Fruit fly (Drosophila melanogaster) whole organism, embryonic: ENCODE data around the gene ham.
A peak's percentile ranks its signal among the peaks of the same experiment; 100 is the strongest.

ENCODE experiments used
- CG10274 ChIP-seq: fragments of 200-800 bp; sonication (Bioruptor generic); optimal IDR thresholded peaks from 3 replicates; lab custom pipeline; 2017; ENCODE audit warnings: missing biosample characterization, mild to moderate bottlenecking, missing genetic modification characterization
- CG10462 ChIP-seq: fragments of 200-800 bp; sonication (Bioruptor generic); optimal IDR thresholded peaks from 2 replicates; lab custom pipeline; 2016; ENCODE audit warnings: missing biosample characterization, missing genetic modification characterization
- CG13296 ChIP-seq: fragments of 200-800 bp; sonication (Bioruptor generic); optimal IDR thresholded peaks from 3 replicates; lab custom pipeline; 2018; ENCODE audit warnings: missing biosample characterization, mild to moderate bottlenecking, missing genetic modification characterization
- CG14860 ChIP-seq: fragments of 200-800 bp; sonication (Bioruptor generic); IDR thresholded peaks from 3 replicates; pipeline ENCODE4 v1.3.6; 2022; ENCODE audit warnings: missing biosample characterization, missing genetic modification characterization; ENCODE audit not compliant: partially characterized antibody
- CG17612 ChIP-seq: fragments of 200-800 bp; sonication (Bioruptor generic); IDR thresholded peaks from 2 replicates; pipeline ENCODE4 v1.3.6; 2022; ENCODE audit warnings: missing biosample characterization, missing genetic modification characterization
- CG30020 ChIP-seq: fragments of 200-800 bp; optimal IDR thresholded peaks from 2 replicates; lab custom pipeline; 2019; ENCODE audit warnings: missing biosample characterization, mild to moderate bottlenecking, missing genetic modification characterization, moderate library complexity
- CG3065 ChIP-seq: fragments of 200-800 bp; sonication (Bioruptor generic); optimal IDR thresholded peaks from 2 replicates; lab custom pipeline; 2016; ENCODE audit warnings: missing biosample characterization, missing genetic modification characterization
- CG3847 ChIP-seq: fragments of 200-800 bp; sonication (Bioruptor generic); IDR thresholded peaks from 2 replicates; pipeline ENCODE4 v1.3.6; 2022; ENCODE audit warnings: missing biosample characterization, missing genetic modification characterization
- CG4282 ChIP-seq: fragments of 200-800 bp; sonication (Bioruptor generic); optimal IDR thresholded peaks from 2 replicates; lab custom pipeline; 2016; ENCODE audit warnings: missing biosample characterization, missing genetic modification characterization
- CG5180 ChIP-seq: fragments of 200-800 bp; sonication (Bioruptor generic); optimal IDR thresholded peaks from 3 replicates; lab custom pipeline; 2017; ENCODE audit warnings: missing biosample characterization, missing genetic modification characterization, mild to moderate bottlenecking, moderate library complexity, missing genetic modification reagents
- CG5953 ChIP-seq: fragments of 200-800 bp; sonication (Bioruptor generic); IDR thresholded peaks from 2 replicates; pipeline ENCODE4 v1.3.6; 2022; ENCODE audit warnings: missing biosample characterization, missing genetic modification characterization
- CG6254 ChIP-seq: fragments of 200-800 bp; sonication (Bioruptor generic); optimal IDR thresholded peaks from 3 replicates; lab custom pipeline; 2017; ENCODE audit warnings: mild to moderate bottlenecking, missing biosample characterization, missing genetic modification reagents, missing genetic modification characterization
- CG6813 ChIP-seq: fragments of 200-800 bp; sonication (Bioruptor generic); optimal IDR thresholded peaks from 2 replicates; lab custom pipeline; 2017; ENCODE audit warnings: missing biosample characterization, missing genetic modification characterization, mild to moderate bottlenecking, moderate library complexity, missing genetic modification reagents
- CG8359 ChIP-seq: fragments of 200-800 bp; sonication (Bioruptor generic); optimal IDR thresholded peaks from 2 replicates; lab custom pipeline; 2017; ENCODE audit warnings: missing biosample characterization, mild to moderate bottlenecking, missing genetic modification characterization, borderline replicate concordance
- CG9797 ChIP-seq: fragments of 200-800 bp; sonication (Bioruptor generic); optimal IDR thresholded peaks from 3 replicates; lab custom pipeline; 2018; ENCODE audit warnings: missing biosample characterization, mild to moderate bottlenecking, missing genetic modification characterization
- Ets97D ChIP-seq: fragments of 200-800 bp; sonication (Bioruptor generic); optimal IDR thresholded peaks from 3 replicates; lab custom pipeline; 2016; ENCODE audit warnings: missing biosample characterization, missing genetic modification characterization
- HLH4C ChIP-seq: fragments of 200-800 bp; sonication (Bioruptor generic); IDR thresholded peaks from 3 replicates; pipeline ENCODE4 v1.3.6; 2022; ENCODE audit warnings: missing biosample characterization, missing genetic modification characterization; ENCODE audit not compliant: partially characterized antibody
- HLH54F ChIP-seq: fragments of 200-800 bp; sonication (Bioruptor generic); optimal IDR thresholded peaks from 3 replicates; lab custom pipeline; 2016; ENCODE audit warnings: missing biosample characterization, missing genetic modification characterization
- HmgZ ChIP-seq: fragments of 200-800 bp; sonication (Bioruptor generic); optimal IDR thresholded peaks from 2 replicates; lab custom pipeline; 2018; ENCODE audit warnings: missing biosample characterization, mild to moderate bottlenecking, missing genetic modification characterization
- Hsf ChIP-seq: fragments of 200-800 bp; sonication (Bioruptor generic); optimal IDR thresholded peaks from 3 replicates; lab custom pipeline; 2016; ENCODE audit warnings: missing biosample characterization, missing genetic modification characterization
- Jarid2 ChIP-seq: fragments of 200-800 bp; sonication (Bioruptor generic); optimal IDR thresholded peaks from 3 replicates; lab custom pipeline; 2017; ENCODE audit warnings: mild to moderate bottlenecking, missing biosample characterization, missing genetic modification reagents, missing genetic modification characterization
- Mes4 ChIP-seq: fragments of 200-800 bp; sonication (Bioruptor generic); optimal IDR thresholded peaks from 2 replicates; lab custom pipeline; 2016; ENCODE audit warnings: missing biosample characterization, missing genetic modification characterization
- Oli ChIP-seq: fragments of 200-800 bp; sonication (Bioruptor generic); optimal IDR thresholded peaks from 2 replicates; lab custom pipeline; 2018; ENCODE audit warnings: missing biosample characterization, mild to moderate bottlenecking, missing genetic modification characterization, moderate library complexity
- Opbp ChIP-seq: fragments of 200-800 bp; sonication (Bioruptor generic); IDR thresholded peaks from 3 replicates; pipeline ENCODE4 v1.3.6; 2022; ENCODE audit warnings: missing biosample characterization, missing genetic modification characterization; ENCODE audit not compliant: partially characterized antibody
- Poxn ChIP-seq: fragments of 200-800 bp; sonication (Bioruptor generic); IDR thresholded peaks from 2 replicates; pipeline ENCODE4 v1.3.6; 2022; ENCODE audit warnings: missing biosample characterization, missing genetic modification characterization
- Rx ChIP-seq: fragments of 200-800 bp; sonication (Bioruptor generic); IDR thresholded peaks from 2 replicates; pipeline ENCODE4 v1.3.6; 2022; ENCODE audit warnings: missing biosample characterization, missing genetic modification characterization
- Scr ChIP-seq: fragments of 200-800 bp; sonication (Bioruptor generic); IDR thresholded peaks from 2 replicates; pipeline ENCODE4 v1.3.6; 2022; ENCODE audit warnings: missing biosample characterization, missing genetic modification characterization; ENCODE audit not compliant: partially characterized antibody
- Taf1 ChIP-seq: fragments of 200-800 bp; sonication (Bioruptor generic); IDR thresholded peaks from 2 replicates; pipeline ENCODE4 v1.3.6; 2022; ENCODE audit warnings: missing biosample characterization, missing genetic modification characterization
- Xrp1 ChIP-seq: fragments of 200-800 bp; sonication (Bioruptor generic); IDR thresholded peaks from 2 replicates; pipeline ENCODE4 v1.3.6; 2022; ENCODE audit warnings: missing biosample characterization, missing genetic modification characterization
- abd-A ChIP-seq: fragments of 200-800 bp; sonication (Bioruptor generic); optimal IDR thresholded peaks from 3 replicates; lab custom pipeline; 2019; ENCODE audit warnings: missing biosample characterization, mild to moderate bottlenecking, missing genetic modification characterization, moderate library complexity
- ac ChIP-seq: fragments of 200-800 bp; sonication (Bioruptor generic); optimal IDR thresholded peaks from 3 replicates; lab custom pipeline; 2017; ENCODE audit warnings: missing biosample characterization, mild to moderate bottlenecking, missing genetic modification characterization
- ato ChIP-seq: fragments of 200-800 bp; sonication (Bioruptor generic); IDR thresholded peaks from 2 replicates; pipeline ENCODE4 v1.3.6; 2022; ENCODE audit warnings: missing biosample characterization, missing genetic modification characterization; ENCODE audit not compliant: partially characterized antibody
- bcd ChIP-seq: fragments of 200-800 bp; sonication (Bioruptor generic); optimal IDR thresholded peaks from 2 replicates; lab custom pipeline; 2017; ENCODE audit warnings: missing biosample characterization, mild to moderate bottlenecking, missing genetic modification characterization
- cato ChIP-seq: fragments of 200-800 bp; sonication (Bioruptor generic); optimal IDR thresholded peaks from 2 replicates; lab custom pipeline; 2016; ENCODE audit warnings: missing biosample characterization, missing genetic modification characterization, borderline replicate concordance
- crol ChIP-seq: fragments of 200-800 bp; sonication (Bioruptor generic); IDR thresholded peaks from 2 replicates; pipeline ENCODE4 v1.3.6; 2022; ENCODE audit warnings: missing biosample characterization, missing genetic modification characterization
- crp ChIP-seq, 2 experiments: fragments of 200-800 bp; sonication (Bioruptor generic); optimal IDR thresholded peaks; 2 replicates in 1 of 2; 3 replicates in 1 of 2; lab custom pipeline; 2017; ENCODE audit warnings: missing biosample characterization in 2 of 2, missing genetic modification characterization in 2 of 2, mild to moderate bottlenecking in 1 of 2, moderate library complexity in 1 of 2
- eve ChIP-seq, 2 experiments: fragments of >200 bp; optimal IDR thresholded peaks; 2 replicates each; lab custom pipeline; 2017; ENCODE audit warnings: missing biosample characterization in 2 of 2, missing genetic modification characterization in 2 of 2
- gcm ChIP-seq: fragments of 200-800 bp; sonication (Bioruptor generic); optimal IDR thresholded peaks from 2 replicates; lab custom pipeline; 2019; ENCODE audit warnings: missing biosample characterization, mild to moderate bottlenecking, missing genetic modification characterization, moderate library complexity
- gro ChIP-seq: fragments of 200-800 bp; sonication (Bioruptor generic); optimal IDR thresholded peaks from 2 replicates; lab custom pipeline; 2016; ENCODE audit warnings: missing biosample characterization, missing genetic modification characterization
- ham ChIP-seq: fragments of 200-800 bp; sonication (Bioruptor generic); IDR thresholded peaks from 2 replicates; pipeline ENCODE4 v1.3.6; 2022; ENCODE audit warnings: missing biosample characterization, missing genetic modification characterization
- ind ChIP-seq: fragments of 200-800 bp; sonication (Bioruptor generic); optimal IDR thresholded peaks from 3 replicates; lab custom pipeline; 2016; ENCODE audit warnings: missing biosample characterization, missing genetic modification characterization
- jumu ChIP-seq: fragments of 200-800 bp; sonication (Bioruptor generic); optimal IDR thresholded peaks from 3 replicates; lab custom pipeline; 2016; ENCODE audit warnings: missing biosample characterization, missing genetic modification characterization
- luna ChIP-seq: fragments of 200-800 bp; sonication (Bioruptor generic); optimal IDR thresholded peaks from 2 replicates; lab custom pipeline; 2016; ENCODE audit warnings: missing biosample characterization, missing genetic modification characterization
- nom ChIP-seq: fragments of 200-800 bp; sonication (Bioruptor generic); optimal IDR thresholded peaks from 2 replicates; lab custom pipeline; 2017; ENCODE audit warnings: missing biosample characterization, missing genetic modification characterization, mild to moderate bottlenecking, moderate library complexity, missing genetic modification reagents
- phol ChIP-seq: fragments of 200-800 bp; sonication (Bioruptor generic); optimal IDR thresholded peaks from 3 replicates; lab custom pipeline; 2018; ENCODE audit warnings: missing biosample characterization, mild to moderate bottlenecking, missing genetic modification characterization, moderate library complexity
- sens-2 ChIP-seq: fragments of 200-800 bp; sonication (Bioruptor generic); IDR thresholded peaks from 2 replicates; pipeline ENCODE4 v1.3.6; 2022; ENCODE audit warnings: missing biosample characterization, missing genetic modification characterization
- sob ChIP-seq: fragments of 200-800 bp; sonication (Bioruptor generic); IDR thresholded peaks from 2 replicates; pipeline ENCODE4 v1.3.6; 2022; ENCODE audit warnings: missing biosample characterization, missing genetic modification characterization
- trh ChIP-seq: fragments of 200-800 bp; sonication (Bioruptor generic); optimal IDR thresholded peaks from 2 replicates; lab custom pipeline; 2016; ENCODE audit warnings: missing biosample characterization, missing genetic modification characterization
- vnd ChIP-seq: fragments of 200-800 bp; sonication (Bioruptor generic); IDR thresholded peaks from 3 replicates; pipeline ENCODE4 v1.3.6; 2022; ENCODE audit warnings: missing biosample characterization, missing genetic modification characterization; ENCODE audit not compliant: partially characterized antibody
- vvl ChIP-seq: fragments of 200-800 bp; sonication (Bioruptor generic); IDR thresholded peaks from 2 replicates; pipeline ENCODE4 v1.3.6; 2022; ENCODE audit warnings: missing biosample characterization, missing genetic modification characterization
- wdn ChIP-seq: fragments of 200-800 bp; sonication (Bioruptor generic); IDR thresholded peaks from 2 replicates; pipeline ENCODE4 v1.3.6; 2022; ENCODE audit warnings: missing biosample characterization, missing genetic modification characterization

ham gene

DNA sequence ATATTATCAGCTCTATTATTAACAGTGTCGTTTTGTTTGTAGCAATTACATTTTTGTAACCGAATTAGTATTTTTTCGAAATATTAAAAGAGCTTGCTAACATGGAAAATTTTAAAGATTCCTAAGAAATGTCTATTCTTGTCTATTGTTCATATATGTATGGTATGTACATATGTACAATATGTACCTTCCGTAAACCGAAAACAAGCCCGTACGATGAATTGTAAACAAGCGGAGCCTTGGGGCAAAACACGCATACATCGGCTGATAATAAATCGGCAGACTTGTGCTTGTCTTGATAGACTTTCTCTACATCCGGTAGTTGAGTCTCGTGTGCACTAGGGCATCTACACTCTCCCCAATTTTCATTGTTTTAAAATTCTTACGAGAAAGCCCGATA lies 30.1 kb upstream of the ham start (continued):
- TF ChIP-seq CG6813 (GFP tag; lab: Kevin White, UChicago) (peak; percentile 80), Xrp1 (GFP tag; lab: Robert Waterston, UW) (peak; percentile 77), eve (GFP tag; optimal IDR thresholded peaks at IDR 0.05; lab: Kevin White, UChicago) (no peak), CG10462 (no peak), ham (GFP tag; lab: Robert Waterston, UW) (no peak), Rx (GFP tag; lab: Robert Waterston, UW) (no peak), CG3065 (GFP tag; lab: Kevin White, UChicago) (no peak), HmgZ (tag; lab: Kevin White, UChicago) (no peak), Oli (tag; lab: Kevin White, UChicago) (peak; percentile 4), Poxn (GFP tag; lab: Robert Waterston, UW) (no peak), vnd (GFP tag; lab: Robert Waterston, UW) (no peak), crp (GFP tag; optimal IDR thresholded peaks at IDR 0.05; lab: Kevin White, UChicago) (no peak), phol (no peak), CG3847 (GFP tag; lab: Robert Waterston, UW) (no peak), vvl (GFP tag; lab: Robert Waterston, UW) (no peak), CG9797 (GFP tag; lab: Kevin White, UChicago) (no peak), gcm (GFP tag; lab: Kevin White, UChicago) (peak; percentile 16), wdn (GFP tag; lab: Robert Waterston, UW) (no peak), ac (no peak), Taf1 (no peak), cato (no peak), abd-A (tag; lab: Kevin White, UChicago) (no peak), jumu (no peak), HLH54F (no peak), Ets97D (GFP tag; lab: Kevin White, UChicago) (no peak), Jarid2 (GFP tag; lab: Kevin White, UChicago) (no peak), Opbp (GFP tag; lab: Robert Waterston, UW) (no peak), ind (GFP tag; lab: Kevin White, UChicago) (no peak), CG13296 (GFP tag; lab: Kevin White, UChicago) (peak; percentile 2), CG8359 (peak; percentile 28), CG6254 (GFP tag; lab: Kevin White, UChicago) (peak; percentile 38), CG17612 (GFP tag; lab: Robert Waterston, UW) (no peak), ato (no peak), CG5180 (peak; percentile 34), Scr (no peak), sens-2 (GFP tag; lab: Robert Waterston, UW) (0 out of 2 replicates have a peak, but pooled peaks have one; percentile 38), CG5953 (GFP tag; lab: Robert Waterston, UW) (no peak), nom (GFP tag; lab: Kevin White, UChicago) (no peak), CG30020 (tag; lab: Kevin White, UChicago) (no peak), CG4282 (GFP tag; lab: Kevin White, UChicago) (no peak), sob (peak; percentile 69), luna (GFP tag; lab: Kevin White, UChicago) (no peak), CG10274 (no peak), gro (GFP tag; lab: Kevin White, UChicago) (no peak), HLH4C (GFP tag; lab: Robert Waterston, UW) (no peak), trh (no peak), Mes4 (peak; percentile 42), CG14860 (no peak), crol (no peak), Hsf (GFP tag; lab: Kevin White, UChicago) (no peak), bcd (no peak)
